Fruit fly (Drosophila melanogaster): ENCODE measurements around the gene Trmt112.

Gene Trmt112

dm6 chr3L:21224274-21224673 lies 7.6 kb upstream of the Trmt112 start (continued):
- TF ChIP-seq gt (GFP tag; IDR thresholded peaks at IDR 0.05) (no peak), NC2α (GFP tag; optimal IDR thresholded peaks at IDR 0.05) (no peak), ap (GFP tag; IDR thresholded peaks at IDR 0.05) (no peak), CG31441 (GFP tag; IDR thresholded peaks at IDR 0.05) (peak; percentile 11; the same call in 1 of the 2 replicates), CG17829 (tag; optimal IDR thresholded peaks at IDR 0.05) (no peak), ham (GFP tag; IDR thresholded peaks at IDR 0.05) (no peak), da (GFP tag; optimal IDR thresholded peaks at IDR 0.05) (no peak), D19A (tag; optimal IDR thresholded peaks at IDR 0.05) (no peak), CG32772 (GFP tag; IDR thresholded peaks at IDR 0.05) (no peak), wor (GFP tag; IDR thresholded peaks at IDR 0.05) (no peak), CG32767 (GFP tag; IDR thresholded peaks at IDR 0.05) (no peak), ash1 (GFP tag; optimal IDR thresholded peaks at IDR 0.05) (no peak), Xbp1 (GFP tag; optimal IDR thresholded peaks at IDR 0.05) (no peak), mam (GFP tag; optimal IDR thresholded peaks at IDR 0.05) (no peak), fd3F (GFP tag; optimal IDR thresholded peaks at IDR 0.05) (no peak), TFAM (GFP tag; optimal IDR thresholded peaks at IDR 0.05) (no peak), Deaf1 (tag; optimal IDR thresholded peaks at IDR 0.05) (no peak), nau (GFP tag; optimal IDR thresholded peaks at IDR 0.05) (no peak)

dm6 chr3L:21223268-21223667 lies 6.6 kb upstream of the Trmt112 start:
- TF ChIP-seq CG10979 (tag; optimal IDR thresholded peaks at IDR 0.05): peak; percentile 52
- no peak for TF ChIP-seq Vsx1 (GFP tag; optimal IDR thresholded peaks at IDR 0.05)
- TF ChIP-seq prd (optimal IDR thresholded peaks at IDR 0.05): no peak
- peak; percentile 17; the same call in 1 of the 3 replicates for TF ChIP-seq prd (GFP tag; IDR thresholded peaks at IDR 0.05)
- TF ChIP-seq row (GFP tag; IDR thresholded peaks at IDR 0.05): peak; percentile 17; the same call in 1 of the 3 replicates
- TF ChIP-seq BEAF-32 (GFP tag; optimal IDR thresholded peaks at IDR 0.05): no peak
- TF ChIP-seq sd (tag; optimal IDR thresholded peaks at IDR 0.05): peak; percentile 91
- TF ChIP-seq Sin3A (optimal IDR thresholded peaks at IDR 0.05): no peak
- no peak for TF ChIP-seq MESR4 (GFP tag; optimal IDR thresholded peaks at IDR 0.05)
- peak; percentile 24 for TF ChIP-seq CG1603 (tag; optimal IDR thresholded peaks at IDR 0.05)
- no peak for TF ChIP-seq Neu2 (GFP tag; optimal IDR thresholded peaks at IDR 0.05; ENCODE audit: borderline replicate concordance)
- peak; percentile 4 for TF ChIP-seq CG4424 (GFP tag; optimal IDR thresholded peaks at IDR 0.05)
- TF ChIP-seq HLH3B (GFP tag; IDR thresholded peaks at IDR 0.05): no peak
- no peak for TF ChIP-seq CG9932 (GFP tag; IDR thresholded peaks at IDR 0.05)
- no peak for TF ChIP-seq Gsc (GFP tag; IDR thresholded peaks at IDR 0.05)
- peak; percentile 26 for TF ChIP-seq CG18262 (tag; optimal IDR thresholded peaks at IDR 0.05)
- TF ChIP-seq Lpt (GFP tag; optimal IDR thresholded peaks at IDR 0.05): no peak
- TF ChIP-seq bsh (GFP tag; optimal IDR thresholded peaks at IDR 0.05): peak in 1 of 2 experiments; percentile 48
- no peak for TF ChIP-seq CG17328 (GFP tag; IDR thresholded peaks at IDR 0.05)
- TF ChIP-seq CG9727 (GFP tag; optimal IDR thresholded peaks at IDR 0.05): no peak
- TF ChIP-seq CG9609 (GFP tag; optimal IDR thresholded peaks at IDR 0.05): no peak
- no peak for TF ChIP-seq da (GFP tag; optimal IDR thresholded peaks at IDR 0.05)
- no peak for TF ChIP-seq HLH54F (GFP tag; optimal IDR thresholded peaks at IDR 0.05)
- no peak for TF ChIP-seq Lim3 (GFP tag; IDR thresholded peaks at IDR 0.05)
- TF ChIP-seq CG10209 (GFP tag; optimal IDR thresholded peaks at IDR 0.05): no peak
- TF ChIP-seq CG11093 (GFP tag; IDR thresholded peaks at IDR 0.05): no peak
- TF ChIP-seq Max (GFP tag; optimal IDR thresholded peaks at IDR 0.05): no peak
- no peak for TF ChIP-seq CG18599 (GFP tag; optimal IDR thresholded peaks at IDR 0.05)
- no peak for TF ChIP-seq CG14441 (GFP tag; IDR thresholded peaks at IDR 0.05)
- TF ChIP-seq Drgx (GFP tag; IDR thresholded peaks at IDR 0.05): peak; percentile 59
- no peak for TF ChIP-seq CG11696 (GFP tag; IDR thresholded peaks at IDR 0.05)
- no peak for TF ChIP-seq CG1832 (GFP tag; optimal IDR thresholded peaks at IDR 0.05)
- TF ChIP-seq unpg (GFP tag; optimal IDR thresholded peaks at IDR 0.05): peak; percentile 32
- TF ChIP-seq Oli (tag; optimal IDR thresholded peaks at IDR 0.05): peak; percentile 18
- TF ChIP-seq dysf (GFP tag; IDR thresholded peaks at IDR 0.05): 0 out of 3 replicates have a peak, but pooled peaks have one; percentile 27
